Worm (Caenorhabditis elegans): Measurements from ENCODE around the gene C34C12.6.

ce11 chrIII:3482291-3482690 lies at the start of gene C34C12.6:
- no peak for TF ChIP-seq him-1 (tag; optimal IDR thresholded peaks at IDR 0.05)
- no peak for TF ChIP-seq W03F9.2 (tag; optimal IDR thresholded peaks at IDR 0.05)
- TF ChIP-seq dao-5 (tag; optimal IDR thresholded peaks at IDR 0.05): no peak

All from whole organism, L4/young adult.